Fruit fly (Drosophila melanogaster) whole organism, pupa: ENCODE measurements around the gene ND-B18.

ENCODE experiments used
- CG17806 ChIP-seq: fragments of 200-800 bp; sonication (Bioruptor generic); optimal IDR thresholded peaks from 2 replicates; lab custom pipeline; 2018; ENCODE audit warnings: missing biosample characterization, mild to moderate bottlenecking, missing genetic modification characterization, moderate library complexity
- CG32121 ChIP-seq: fragments of 200-800 bp; sonication (Bioruptor generic); IDR thresholded peaks from 2 replicates; pipeline ENCODE4 v1.3.6; 2022; ENCODE audit warnings: missing biosample characterization, missing genetic modification characterization
- gl ChIP-seq: fragments of 200-800 bp; sonication (Bioruptor generic); optimal IDR thresholded peaks from 2 replicates; lab custom pipeline; 2018; ENCODE audit warnings: missing biosample characterization, mild to moderate bottlenecking, missing genetic modification characterization

DNA sequence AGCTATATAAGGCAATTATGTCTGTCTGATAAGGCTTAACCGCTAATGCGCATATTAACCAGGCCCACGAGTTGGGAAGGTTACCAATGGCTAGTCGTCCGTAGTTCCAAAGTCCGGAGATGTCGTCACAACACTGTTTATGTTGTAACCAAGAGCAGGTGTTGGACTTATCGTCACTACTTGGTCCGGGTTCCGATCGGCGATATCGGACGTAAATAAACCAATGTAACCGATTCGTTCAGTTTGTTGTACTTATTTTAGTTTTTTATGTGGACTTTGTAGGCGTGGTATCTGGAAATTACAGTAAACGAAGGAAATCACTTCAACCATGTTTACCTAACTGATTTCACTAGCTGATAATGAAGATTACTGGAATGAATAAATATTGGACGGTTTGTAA is 14.9 kb downstream of the ND-B18 start:
- peak; percentile 46 for TF ChIP-seq gl
- TF ChIP-seq CG32121 (GFP tag; lab: Robert Waterston, UW), result no peak
- no peak for TF ChIP-seq CG17806 (tag; lab: Kevin White, UChicago)
